Fruit fly (Drosophila melanogaster) whole organism, pupa: ENCODE results near the gene CG7781.

Experiments used
- CG10348 ChIP-seq: fragments of 200-800 bp; sonication (Bioruptor generic); IDR thresholded peaks from 2 replicates; pipeline ENCODE4 v1.3.6; 2022; ENCODE audit warnings: missing biosample characterization, missing genetic modification characterization
- CG12605 ChIP-seq: fragments of 200-800 bp; sonication (Bioruptor generic); IDR thresholded peaks from 2 replicates; pipeline ENCODE4 v1.3.6; 2022; ENCODE audit warnings: missing biosample characterization, missing genetic modification characterization
- CG14655 ChIP-seq: fragments of 200-800 bp; sonication (Bioruptor generic); optimal IDR thresholded peaks from 3 replicates; lab custom pipeline; 2017; ENCODE audit warnings: mild to moderate bottlenecking, missing biosample characterization, missing genetic modification reagents, missing genetic modification characterization
- CG17806 ChIP-seq: fragments of 200-800 bp; sonication (Bioruptor generic); optimal IDR thresholded peaks from 2 replicates; lab custom pipeline; 2018; ENCODE audit warnings: missing biosample characterization, mild to moderate bottlenecking, missing genetic modification characterization, moderate library complexity
- CG32121 ChIP-seq: fragments of 200-800 bp; sonication (Bioruptor generic); IDR thresholded peaks from 2 replicates; pipeline ENCODE4 v1.3.6; 2022; ENCODE audit warnings: missing biosample characterization, missing genetic modification characterization
- CG34367 ChIP-seq: fragments of 200-800 bp; sonication (Bioruptor generic); optimal IDR thresholded peaks from 2 replicates; lab custom pipeline; 2018; ENCODE audit warnings: missing biosample characterization, mild to moderate bottlenecking, missing genetic modification characterization
- CG4496 ChIP-seq: fragments of 200-800 bp; sonication (Bioruptor generic); IDR thresholded peaks from 3 replicates; pipeline ENCODE4 v1.3.6; 2022; ENCODE audit warnings: missing biosample characterization, missing genetic modification characterization
- CG8301 ChIP-seq: fragments of 200-800 bp; sonication (Bioruptor generic); optimal IDR thresholded peaks from 2 replicates; lab custom pipeline; 2018; ENCODE audit warnings: missing biosample characterization, mild to moderate bottlenecking, missing genetic modification characterization
- EcR ChIP-seq: fragments of 200-800 bp; sonication (Bioruptor generic); optimal IDR thresholded peaks from 3 replicates; lab custom pipeline; 2019; ENCODE audit warnings: missing biosample characterization, missing genetic modification characterization, mild to moderate bottlenecking, moderate library complexity, missing genetic modification reagents
- Pif1B ChIP-seq: fragments of 200-800 bp; sonication (Bioruptor generic); optimal IDR thresholded peaks from 3 replicates; lab custom pipeline; 2016; ENCODE audit warnings: missing biosample characterization, missing genetic modification characterization
- fd96Ca ChIP-seq: fragments of 200-800 bp; sonication (Bioruptor generic); IDR thresholded peaks from 3 replicates; pipeline ENCODE4 v1.3.6; 2022; ENCODE audit warnings: missing biosample characterization, missing genetic modification characterization
- rn ChIP-seq: fragments of 200-800 bp; sonication (Bioruptor generic); IDR thresholded peaks from 2 replicates; pipeline ENCODE4 v1.3.6; 2022; ENCODE audit warnings: missing biosample characterization, missing genetic modification characterization

- TF ChIP-seq CG12605 (GFP tag; lab: Robert Waterston, UW) (no peak), fd96Ca (no peak), CG4496 (GFP tag; lab: Robert Waterston, UW) (no peak), CG34367 (tag; lab: Kevin White, UChicago) (no peak), CG14655 (GFP tag; lab: Kevin White, UChicago) (no peak), Pif1B (GFP tag; lab: Kevin White, UChicago) (no peak), CG8301 (no peak), rn (GFP tag; lab: Robert Waterston, UW) (no peak), CG32121 (GFP tag; lab: Robert Waterston, UW) (no peak), CG17806 (tag; lab: Kevin White, UChicago) (no peak), EcR (no peak), CG10348 (GFP tag; lab: Robert Waterston, UW) (no peak)
These were observed 31.2 kb downstream of the CG7781 start for dm6 chr2L:8294043-8294442.
